Worm (Caenorhabditis elegans) whole organism, L1 larva: ENCODE measurements around the gene trcs-1.

Experiments
- C16A3.4 ChIP-seq: fragments of 150-350 bp; optimal IDR thresholded peaks from 2 replicates; lab custom pipeline; 2014; ENCODE audit warnings: missing biosample characterization, missing genetic modification characterization
- F16B12.6 ChIP-seq: fragments of 150-350 bp; optimal IDR thresholded peaks from 2 replicates; lab custom pipeline; 2014; ENCODE audit warnings: missing biosample characterization, missing genetic modification characterization
- aly-2 ChIP-seq: fragments of 150-350 bp; optimal IDR thresholded peaks from 2 replicates; lab custom pipeline; 2014; ENCODE audit warnings: missing biosample characterization, missing genetic modification characterization
- ama-1 ChIP-seq: fragments of 150-350 bp; optimal IDR thresholded peaks from 2 replicates; lab custom pipeline; 2014
- blmp-1 ChIP-seq: fragments of 150-350 bp; optimal IDR thresholded peaks from 2 replicates; lab custom pipeline; 2014; ENCODE audit warnings: missing biosample characterization, missing genetic modification characterization
- ceh-63 ChIP-seq: fragments of 200-800 bp; sonication (Bioruptor generic); optimal IDR thresholded peaks from 2 replicates; lab custom pipeline; 2018; ENCODE audit warnings: mild to moderate bottlenecking, missing genetic modification characterization, missing compliant biosample characterization
- ceh-8 ChIP-seq: fragments of 200-800 bp; sonication (Bioruptor generic); optimal IDR thresholded peaks from 2 replicates; lab custom pipeline; 2018; ENCODE audit warnings: mild to moderate bottlenecking, missing genetic modification characterization, moderate library complexity, missing compliant biosample characterization
- ceh-82 ChIP-seq, 3 experiments: fragments of 150-350 bp in 1 of 3; sonication (generic microtip) in 2 of 3; optimal IDR thresholded peaks; 2 replicates each; lab custom pipeline; 2014 to 2017; ENCODE audit warnings: missing biosample characterization in 3 of 3, missing genetic modification characterization in 3 of 3
- ceh-90 ChIP-seq: sonication (generic microtip); optimal IDR thresholded peaks from 2 replicates; lab custom pipeline; 2016; ENCODE audit warnings: missing genetic modification characterization, missing compliant biosample characterization
- dsc-1 ChIP-seq: sonication (generic microtip); optimal IDR thresholded peaks from 2 replicates; lab custom pipeline; 2016; ENCODE audit warnings: mild to moderate bottlenecking, missing genetic modification characterization, missing compliant biosample characterization
- efl-1 ChIP-seq, 4 experiments: fragments of 150-350 bp; optimal IDR thresholded peaks in 3 of 4; peaks in 1 of 4; 1 replicate in 1 of 4; 2 replicates in 3 of 4; lab custom pipeline; 2014; ENCODE audit warnings: missing biosample characterization in 2 of 4, missing genetic modification characterization in 2 of 4, missing genetic modification reagents in 2 of 4
- efl-3 ChIP-seq: fragments of 200-800 bp; sonication (Bioruptor generic); optimal IDR thresholded peaks from 2 replicates; lab custom pipeline; 2018; ENCODE audit warnings: mild to moderate bottlenecking, missing genetic modification characterization, missing compliant biosample characterization
- egl-13 ChIP-seq: sonication (generic microtip); optimal IDR thresholded peaks from 2 replicates; lab custom pipeline; 2016; ENCODE audit warnings: missing genotype, missing genetic modification reagents, missing genetic modification characterization, missing compliant biosample characterization
- elt-2 ChIP-seq: sonication (generic microtip); optimal IDR thresholded peaks from 2 replicates; lab custom pipeline; 2016; ENCODE audit warnings: missing genetic modification characterization, mild to moderate bottlenecking, inconsistent platforms, missing compliant biosample characterization, missing genetic modification reagents
- ets-5 ChIP-seq: fragments of 200-800 bp; sonication (Bioruptor generic); IDR thresholded peaks from 2 replicates; pipeline ENCODE4 v1.3.6; 2022; ENCODE audit warnings: missing genetic modification characterization, missing compliant biosample characterization
- fkh-4 ChIP-seq: sonication (generic microtip); optimal IDR thresholded peaks from 2 replicates; lab custom pipeline; 2016; ENCODE audit warnings: missing compliant biosample characterization, missing genetic modification characterization, borderline replicate concordance
- lin-14 ChIP-seq: fragments of 200-800 bp; sonication (Bioruptor generic); optimal IDR thresholded peaks from 2 replicates; lab custom pipeline; 2018; ENCODE audit warnings: mild to moderate bottlenecking, missing genetic modification characterization, moderate library complexity, missing compliant biosample characterization
- lin-35 ChIP-seq, 2 experiments: fragments of 150-350 bp; optimal IDR thresholded peaks; 2 replicates each; lab custom pipeline; 2014; ENCODE audit warnings: missing biosample characterization in 2 of 2, missing genetic modification characterization in 2 of 2, missing genetic modification reagents in 2 of 2
- lin-39 ChIP-seq: fragments of 150-350 bp; optimal IDR thresholded peaks from 2 replicates; lab custom pipeline; 2014; ENCODE audit warnings: missing biosample characterization, missing genetic modification reagents, missing genetic modification characterization
- lsy-2 ChIP-seq, 2 experiments: fragments of 150-350 bp; optimal IDR thresholded peaks; 2 replicates each; lab custom pipeline; 2014; ENCODE audit warnings: missing biosample characterization in 2 of 2, missing genetic modification characterization in 2 of 2
- mab-9 ChIP-seq: fragments of 200-800 bp; sonication (Bioruptor generic); IDR thresholded peaks from 2 replicates; pipeline ENCODE4 v1.3.6; 2022; ENCODE audit warnings: missing genetic modification reagents, missing genetic modification characterization, missing compliant biosample characterization
- nhr-11 ChIP-seq: fragments of 150-350 bp; optimal IDR thresholded peaks from 2 replicates; lab custom pipeline; 2014; ENCODE audit warnings: missing biosample characterization, missing genetic modification characterization
- nhr-19 ChIP-seq: fragments of 200-800 bp; sonication (Bioruptor generic); conservative IDR thresholded peaks from 2 replicates; pipeline ENCODE4 v1.3.6; 2022; ENCODE audit warnings: missing genetic modification characterization, missing compliant biosample characterization
- nhr-20 ChIP-seq: sonication (generic microtip); optimal IDR thresholded peaks from 2 replicates; lab custom pipeline; 2016; ENCODE audit warnings: mild to moderate bottlenecking, missing genetic modification characterization, missing compliant biosample characterization
- nhr-71 ChIP-seq: sonication (generic microtip); optimal IDR thresholded peaks from 2 replicates; lab custom pipeline; 2016; ENCODE audit warnings: mild to moderate bottlenecking, missing genetic modification characterization, moderate library complexity, missing compliant biosample characterization
- nhr-90 ChIP-seq: sonication (generic microtip); optimal IDR thresholded peaks from 2 replicates; lab custom pipeline; 2016; ENCODE audit warnings: mild to moderate bottlenecking, missing genetic modification characterization, missing compliant biosample characterization; ENCODE audit not compliant: poor library complexity
- pag-3 ChIP-seq: sonication (generic microtip); optimal IDR thresholded peaks from 2 replicates; lab custom pipeline; 2017; ENCODE audit warnings: missing genetic modification characterization, mild to moderate bottlenecking, missing compliant biosample characterization, antibody characterized with exemption, borderline replicate concordance; ENCODE audit not compliant: insufficient read depth
- pax-3 ChIP-seq: fragments of 200-800 bp; sonication (Bioruptor generic); optimal IDR thresholded peaks from 2 replicates; lab custom pipeline; 2018; ENCODE audit warnings: mild to moderate bottlenecking, missing genetic modification characterization, moderate library complexity, missing compliant biosample characterization
- pqm-1 ChIP-seq: sonication (generic microtip); optimal IDR thresholded peaks from 3 replicates; lab custom pipeline; 2017; ENCODE audit warnings: missing biosample characterization, missing genetic modification characterization
- rnt-1 ChIP-seq: sonication (generic microtip); optimal IDR thresholded peaks from 2 replicates; lab custom pipeline; 2016; ENCODE audit warnings: mild to moderate bottlenecking, missing genetic modification characterization, moderate library complexity, missing compliant biosample characterization
- skn-1 ChIP-seq: fragments of 150-350 bp; optimal IDR thresholded peaks from 2 replicates; lab custom pipeline; 2014; ENCODE audit warnings: missing biosample characterization, missing genetic modification characterization
- snpc-4 ChIP-seq: fragments of 150-350 bp; optimal IDR thresholded peaks from 2 replicates; lab custom pipeline; 2014; ENCODE audit warnings: missing biosample characterization, missing genetic modification characterization
- snu-23 ChIP-seq: sonication (generic microtip); optimal IDR thresholded peaks from 2 replicates; lab custom pipeline; 2016; ENCODE audit warnings: missing genetic modification characterization, missing compliant biosample characterization
- sptf-1 ChIP-seq: fragments of 150-350 bp; optimal IDR thresholded peaks from 2 replicates; lab custom pipeline; 2014; ENCODE audit warnings: missing biosample characterization, missing genetic modification characterization
- swsn-7 ChIP-seq: sonication (generic microtip); optimal IDR thresholded peaks from 2 replicates; lab custom pipeline; 2016; ENCODE audit warnings: missing genetic modification characterization, missing compliant biosample characterization
- unc-30 ChIP-seq: sonication (generic microtip); optimal IDR thresholded peaks from 2 replicates; lab custom pipeline; 2017; ENCODE audit warnings: missing biosample characterization, missing genetic modification characterization
- unc-62 ChIP-seq: fragments of 150-350 bp; optimal IDR thresholded peaks from 2 replicates; lab custom pipeline; 2014; ENCODE audit warnings: missing biosample characterization, missing genetic modification reagents, missing genetic modification characterization
- vab-15 ChIP-seq: sonication (generic microtip); optimal IDR thresholded peaks from 2 replicates; lab custom pipeline; 2017; ENCODE audit warnings: missing genotype, mild to moderate bottlenecking, missing genetic modification characterization, missing compliant biosample characterization
- zag-1 ChIP-seq: fragments of 150-350 bp; optimal IDR thresholded peaks from 2 replicates; lab custom pipeline; 2014; ENCODE audit warnings: missing biosample characterization, missing genetic modification characterization
- ztf-11 ChIP-seq, 2 experiments: sonication (generic microtip); optimal IDR thresholded peaks; 2 replicates each; lab custom pipeline; 2016 to 2017; ENCODE audit warnings: missing genetic modification characterization in 2 of 2, missing biosample characterization in 1 of 2, missing compliant biosample characterization in 1 of 2
- ztf-4 ChIP-seq: fragments of 150-350 bp; optimal IDR thresholded peaks from 2 replicates; lab custom pipeline; 2014; ENCODE audit warnings: missing biosample characterization, missing genetic modification characterization

The trcs-1 gene

ce11 chrIV:9563079-9563478, 25.6 kb downstream of the trcs-1 start, which contains the start of gene col-122:
col-122 (plus strand) TSS chrIV:9563379.
- no peak for TF ChIP-seq unc-30
- no peak for TF ChIP-seq mab-9 (GFP tag; lab: Robert Waterston, UW)
- TF ChIP-seq blmp-1 (tag; lab: Kevin White, UChicago), result peak; percentile 26

ce11 chrIV:9545986-9546385, 42.6 kb downstream of the trcs-1 start, which contains the start of gene T05A1.5:
T05A1.5 (plus strand) TSS chrIV:9546286.
- TF ChIP-seq swsn-7 (tag; lab: Kevin White, UChicago) (no peak), zag-1 (tag; lab: Kevin White, UChicago) (no peak), fkh-4 (tag; lab: Kevin White, UChicago) (no peak), skn-1 (no peak), elt-2 (tag; lab: Kevin White, UChicago) (no peak), sptf-1 (tag; lab: Kevin White, UChicago) (no peak), nhr-11 (no peak), pqm-1 (tag; lab: Kevin White, UChicago) (no peak), F16B12.6 (tag; lab: Kevin White, UChicago) (no peak), ceh-63 (GFP tag; lab: Kevin White, UChicago) (no peak), dsc-1 (no peak), aly-2 (no peak), C16A3.4 (tag; lab: Kevin White, UChicago) (no peak), snpc-4 (tag; lab: Kevin White, UChicago) (no peak), ceh-8 (GFP tag; lab: Kevin White, UChicago) (no peak), egl-13 (no peak), vab-15 (tag; lab: Kevin White, UChicago) (no peak), efl-3 (GFP tag; lab: Kevin White, UChicago) (no peak), nhr-71 (tag; lab: Kevin White, UChicago) (no peak)

ce11 chrIV:9540342-9540856, 48.2 kb downstream of the trcs-1 start, which contains the start of gene fbl-1:
fbl-1 (plus strand) TSS chrIV:9540806.
- TF ChIP-seq unc-30, result no peak
- TF ChIP-seq ceh-90, result no peak
- no peak for TF ChIP-seq egl-13
- no peak for TF ChIP-seq efl-1 (optimal IDR thresholded peaks at IDR 0.05; lab: Kevin White, UChicago)
- TF ChIP-seq efl-1 (GFP tag; optimal IDR thresholded peaks at IDR 0.05 in 1 of 2; lab: Kevin White, UChicago), result no peak
- no peak for TF ChIP-seq pax-3
- peak; percentile 41 for TF ChIP-seq pqm-1 (tag; lab: Kevin White, UChicago)
- TF ChIP-seq ztf-11 (tag; optimal IDR thresholded peaks at IDR 0.05; lab: Kevin White, UChicago), result no peak
- no peak for TF ChIP-seq ztf-4
- no peak for TF ChIP-seq ama-1 (lab: Kevin White, UChicago)
- TF ChIP-seq elt-2 (tag; lab: Kevin White, UChicago), result peak; percentile 93
- no peak for TF ChIP-seq unc-62 (GFP tag; lab: Kevin White, UChicago)
- peak in 1 of 2 experiments; percentile 8 for TF ChIP-seq lin-35 (GFP tag; optimal IDR thresholded peaks at IDR 0.05; lab: Kevin White, UChicago)
- no peak for TF ChIP-seq ets-5 (GFP tag; lab: Robert Waterston, UW)
- TF ChIP-seq aly-2, result no peak
- TF ChIP-seq nhr-90 (tag; lab: Kevin White, UChicago), result no peak
- TF ChIP-seq nhr-19 (GFP tag; lab: Robert Waterston, UW), result no peak
- TF ChIP-seq nhr-20 (tag; lab: Kevin White, UChicago), result no peak
- no peak for TF ChIP-seq lin-39 (tag; lab: Kevin White, UChicago)
- TF ChIP-seq lin-14 (GFP tag; lab: Kevin White, UChicago), result no peak

ce11 chrIV:9538214-9538613, 50.4 kb downstream of the trcs-1 start:
- TF ChIP-seq lsy-2 (tag; optimal IDR thresholded peaks at IDR 0.05; lab: Kevin White, UChicago), result peak in 1 of 2 experiments; percentile 6
- peak; percentile 12 for TF ChIP-seq snu-23 (GFP tag; lab: Kevin White, UChicago)
- TF ChIP-seq rnt-1, result peak; percentile 79
- TF ChIP-seq ceh-82 (tag; optimal IDR thresholded peaks at IDR 0.05; lab: Kevin White, UChicago), result no peak
- no peak for TF ChIP-seq pag-3
- TF ChIP-seq lin-14 (GFP tag; lab: Kevin White, UChicago), result peak; percentile 75
- TF ChIP-seq nhr-71 (tag; lab: Kevin White, UChicago), result peak; percentile 66
- TF ChIP-seq, all 84 proteins: peak for 5
